Fruit fly (Drosophila melanogaster) whole organism, prepupa: ENCODE results near the gene CG2059.

Experiments
- Blimp-1 ChIP-seq: fragments of 200-800 bp; sonication (Bioruptor generic); optimal IDR thresholded peaks from 3 replicates; lab custom pipeline; 2017; ENCODE audit warnings: missing biosample characterization, missing genetic modification characterization, mild to moderate bottlenecking, moderate library complexity, missing genetic modification reagents
- CG11762 ChIP-seq: fragments of 200-800 bp; sonication (Bioruptor generic); optimal IDR thresholded peaks from 3 replicates; lab custom pipeline; 2016; ENCODE audit warnings: missing biosample characterization, missing genetic modification characterization; ENCODE audit not compliant: insufficient read depth
- CG11902 ChIP-seq: fragments of 200-800 bp; sonication (Bioruptor generic); optimal IDR thresholded peaks from 3 replicates; lab custom pipeline; 2016; ENCODE audit warnings: missing biosample characterization, missing genetic modification characterization
- CG6163 ChIP-seq: fragments of 200-800 bp; sonication (Bioruptor generic); IDR thresholded peaks from 3 replicates; pipeline ENCODE4 v1.3.6; 2022; ENCODE audit warnings: missing biosample characterization, missing genetic modification characterization
- CG6854 ChIP-seq: fragments of 200-800 bp; sonication (Bioruptor generic); optimal IDR thresholded peaks from 2 replicates; lab custom pipeline; 2017; ENCODE audit warnings: missing biosample characterization, mild to moderate bottlenecking, missing genetic modification characterization
- Eip78C ChIP-seq: fragments of 200-800 bp; sonication (Bioruptor generic); peaks from one replicate; lab custom pipeline; 2016; ENCODE audit warnings: missing biosample characterization, missing genetic modification characterization
- Lpt ChIP-seq: fragments of 200-800 bp; sonication (Bioruptor generic); optimal IDR thresholded peaks from 3 replicates; lab custom pipeline; 2016; ENCODE audit warnings: missing biosample characterization, missing genetic modification characterization
- dac ChIP-seq: fragments of 200-800 bp; sonication (Bioruptor generic); optimal IDR thresholded peaks from 2 replicates; lab custom pipeline; 2017; ENCODE audit warnings: missing biosample characterization, mild to moderate bottlenecking, missing genetic modification characterization
- fd59A ChIP-seq: fragments of 200-800 bp; sonication (Bioruptor generic); optimal IDR thresholded peaks from 2 replicates; lab custom pipeline; 2017; ENCODE audit warnings: missing biosample characterization, mild to moderate bottlenecking, missing genetic modification characterization, missing genetic modification reagents
- fd85E ChIP-seq: fragments of 200-800 bp; sonication (Bioruptor generic); optimal IDR thresholded peaks from 3 replicates; lab custom pipeline; 2016; ENCODE audit warnings: missing biosample characterization, missing genetic modification characterization
- fkh ChIP-seq: fragments of 200-800 bp; sonication (Bioruptor generic); optimal IDR thresholded peaks from 3 replicates; lab custom pipeline; 2017; ENCODE audit warnings: missing biosample characterization, mild to moderate bottlenecking, missing genetic modification characterization, moderate library complexity

- TF ChIP-seq CG6854 (GFP tag; lab: Kevin White, UChicago) (no peak), CG6163 (no peak), Eip78C (GFP tag; lab: Kevin White, UChicago) (no peak), Blimp-1 (GFP tag; lab: Kevin White, UChicago) (no peak), CG11762 (no peak), fd85E (GFP tag; lab: Kevin White, UChicago) (no peak), CG11902 (GFP tag; lab: Kevin White, UChicago) (no peak), fd59A (GFP tag; lab: Kevin White, UChicago) (no peak), Lpt (GFP tag; lab: Kevin White, UChicago) (no peak), dac (no peak), fkh (no peak)
Measured at dm6 chrX:7296721-7297227, 10.6 kb downstream of the CG2059 start.
